Worm (Caenorhabditis elegans) whole organism, L4 larva: ENCODE results near the gene C14A4.7.

Experiments
- F26F4.8 ChIP-seq: fragments of 200-800 bp; sonication (Bioruptor generic); conservative IDR thresholded peaks from 2 replicates; pipeline ENCODE4 v1.3.6; 2022; ENCODE audit warnings: missing genetic modification characterization, missing compliant biosample characterization
- F44E2.7 ChIP-seq: fragments of 200-800 bp; sonication (Bioruptor generic); IDR thresholded peaks from 2 replicates; pipeline ENCODE4 v2.1.2; 2022; ENCODE audit warnings: missing genetic modification characterization, missing compliant biosample characterization
- R02D3.7 ChIP-seq: fragments of 150-350 bp; sonication (generic microtip); optimal IDR thresholded peaks from 3 replicates; lab custom pipeline; 2014; ENCODE audit warnings: missing biosample characterization, missing genetic modification characterization
- T26A8.4 ChIP-seq: fragments of 200-800 bp; sonication (Bioruptor generic); IDR thresholded peaks from 2 replicates; pipeline ENCODE4 v1.3.6; 2022; ENCODE audit warnings: missing genetic modification characterization, missing compliant biosample characterization
- Y48G9A.11 ChIP-seq: fragments of 200-800 bp; sonication (Bioruptor generic); IDR thresholded peaks from 2 replicates; pipeline ENCODE4 v1.3.6; 2022; ENCODE audit warnings: missing genetic modification reagents, missing genetic modification characterization, missing compliant biosample characterization
- Y75B8A.6 ChIP-seq: fragments of 200-800 bp; sonication (Bioruptor generic); IDR thresholded peaks from 2 replicates; pipeline ENCODE4 v1.3.6; 2022; ENCODE audit warnings: missing genetic modification reagents, missing genetic modification characterization, missing compliant biosample characterization
- aha-1 ChIP-seq: fragments of 150-350 bp; peaks from one replicate; lab custom pipeline; 2014; ENCODE audit warnings: missing biosample characterization, missing genetic modification characterization
- aly-2 ChIP-seq: sonication (generic microtip); optimal IDR thresholded peaks from 2 replicates; lab custom pipeline; 2018; ENCODE audit warnings: missing biosample characterization, missing genetic modification characterization
- daf-16 ChIP-seq, 3 experiments: sonication (generic microtip); optimal IDR thresholded peaks; 2 replicates each; lab custom pipeline; 2016 to 2017; ENCODE audit warnings: missing genetic modification characterization in 3 of 3, missing genetic modification reagents in 3 of 3, mild to moderate bottlenecking in 2 of 3, missing compliant biosample characterization in 2 of 3, missing biosample characterization in 1 of 3, moderate library complexity in 1 of 3
- daf-19 ChIP-seq: fragments of 200-800 bp; sonication (Bioruptor generic); conservative IDR thresholded peaks from 2 replicates; pipeline ENCODE4 v1.3.6; 2022; ENCODE audit warnings: missing genetic modification characterization, missing compliant biosample characterization
- dmd-8 ChIP-seq: fragments of 200-800 bp; sonication (Bioruptor generic); IDR thresholded peaks from 2 replicates; pipeline ENCODE4 v1.3.6; 2022; ENCODE audit warnings: missing genetic modification characterization, missing compliant biosample characterization
- egl-43 ChIP-seq: fragments of 200-800 bp; sonication (Bioruptor generic); IDR thresholded peaks from 2 replicates; pipeline ENCODE4 v1.3.6; 2022; ENCODE audit warnings: missing genetic modification reagents, missing genetic modification characterization, missing compliant biosample characterization
- fos-1 ChIP-seq: fragments of 150-350 bp; optimal IDR thresholded peaks from 2 replicates; lab custom pipeline; 2014; ENCODE audit warnings: missing biosample characterization, missing genetic modification characterization
- hlh-30 ChIP-seq: sonication (generic microtip); optimal IDR thresholded peaks from 2 replicates; lab custom pipeline; 2017; ENCODE audit warnings: antibody characterized with exemption, mild to moderate bottlenecking, missing genetic modification characterization, missing compliant biosample characterization; ENCODE audit not compliant: insufficient read depth
- hmg-1.1 ChIP-seq: fragments of 200-800 bp; sonication (Bioruptor generic); IDR thresholded peaks from 2 replicates; pipeline ENCODE4 v1.3.6; 2022; ENCODE audit warnings: missing genetic modification reagents, missing genetic modification characterization, missing compliant biosample characterization
- lim-7 ChIP-seq: fragments of 200-800 bp; sonication (Bioruptor generic); IDR thresholded peaks from 2 replicates; pipeline ENCODE4 v1.3.6; 2022; ENCODE audit warnings: missing genetic modification characterization, missing compliant biosample characterization
- lin-1 ChIP-seq: fragments of 200-800 bp; sonication (Bioruptor generic); IDR thresholded peaks from 2 replicates; pipeline ENCODE4 v1.3.6; 2022; ENCODE audit warnings: missing genetic modification reagents, missing genetic modification characterization, missing compliant biosample characterization
- lin-15B ChIP-seq: fragments of 150-350 bp; sonication (generic microtip); optimal IDR thresholded peaks from 3 replicates; lab custom pipeline; 2014; ENCODE audit warnings: missing biosample characterization, missing genetic modification characterization
- lin-38 ChIP-seq: fragments of 200-800 bp; sonication (Bioruptor generic); IDR thresholded peaks from 2 replicates; pipeline ENCODE4 v1.3.6; 2022; ENCODE audit warnings: missing genetic modification reagents, missing genetic modification characterization, missing compliant biosample characterization
- lin-39 ChIP-seq: fragments of 150-350 bp; optimal IDR thresholded peaks from 2 replicates; lab custom pipeline; 2014; ENCODE audit warnings: missing biosample characterization, missing genetic modification reagents, missing genetic modification characterization
- lsy-2 ChIP-seq, 2 experiments: fragments of 150-350 bp in 1 of 2; sonication (generic microtip) in 1 of 2; optimal IDR thresholded peaks; 2 replicates each; lab custom pipeline; 2014 to 2017; ENCODE audit warnings: missing biosample characterization in 2 of 2, missing genetic modification characterization in 2 of 2
- madf-5 ChIP-seq, 2 experiments: fragments of 200-800 bp; sonication (Bioruptor generic); IDR thresholded peaks; 2 replicates each; pipeline ENCODE4 v1.3.6; 2022; ENCODE audit warnings: missing compliant biosample characterization in 2 of 2, missing genetic modification characterization in 2 of 2
- mxl-3 ChIP-seq: fragments of 200-800 bp; sonication (Bioruptor generic); optimal IDR thresholded peaks from 2 replicates; lab custom pipeline; 2018; ENCODE audit warnings: mild to moderate bottlenecking, missing genetic modification characterization, missing compliant biosample characterization
- nhr-10 ChIP-seq: fragments of 150-350 bp; optimal IDR thresholded peaks from 2 replicates; lab custom pipeline; 2014; ENCODE audit warnings: missing biosample characterization, missing genetic modification characterization
- nhr-237 ChIP-seq: sonication (generic microtip); optimal IDR thresholded peaks from 2 replicates; lab custom pipeline; 2017; ENCODE audit warnings: missing biosample characterization, missing genetic modification characterization
- pqm-1 ChIP-seq: sonication (generic microtip); optimal IDR thresholded peaks from 2 replicates; lab custom pipeline; 2017; ENCODE audit warnings: missing biosample characterization, missing genetic modification characterization
- saeg-2 ChIP-seq: fragments of 200-800 bp; sonication (Bioruptor generic); IDR thresholded peaks from 2 replicates; pipeline ENCODE4 v1.3.6; 2022; ENCODE audit warnings: missing genetic modification reagents, missing genetic modification characterization, missing compliant biosample characterization
- tag-97 ChIP-seq: fragments of 200-800 bp; sonication (Bioruptor generic); IDR thresholded peaks from 2 replicates; pipeline ENCODE4 v1.3.6; 2022; ENCODE audit warnings: missing genetic modification characterization, missing compliant biosample characterization
- unc-39 ChIP-seq: sonication (generic microtip); optimal IDR thresholded peaks from 2 replicates; lab custom pipeline; 2017; ENCODE audit warnings: missing biosample characterization, missing genetic modification characterization
- unc-62 ChIP-seq, 3 experiments: fragments of 150-350 bp in 1 of 3; sonication (generic microtip); optimal IDR thresholded peaks in 2 of 3; peaks in 1 of 3; 1 replicate in 1 of 3; 2 replicates in 2 of 3; lab custom pipeline; 2014 to 2017; ENCODE audit warnings: missing biosample characterization in 3 of 3, missing genetic modification characterization in 3 of 3, missing genetic modification reagents in 3 of 3, missing genotype in 1 of 3
- zag-1 ChIP-seq: fragments of 150-350 bp; optimal IDR thresholded peaks from 2 replicates; lab custom pipeline; 2014; ENCODE audit warnings: missing biosample characterization, missing genetic modification characterization
- zfp-3 ChIP-seq: fragments of 200-800 bp; sonication (Bioruptor generic); conservative IDR thresholded peaks from 2 replicates; pipeline ENCODE4 v1.3.6; 2022; ENCODE audit warnings: missing genetic modification reagents, missing genetic modification characterization, missing compliant biosample characterization
- zip-11 ChIP-seq: fragments of 200-800 bp; sonication (Bioruptor generic); IDR thresholded peaks from 2 replicates; pipeline ENCODE4 v1.3.6; 2022; ENCODE audit warnings: missing genetic modification characterization, missing compliant biosample characterization

The C14A4.7 gene

ce11 chrII:10627086-10627485, 30.7 kb upstream of the C14A4.7 start (continued):
- TF ChIP-seq hlh-30 (no peak), T26A8.4 (GFP tag; lab: Robert Waterston, UW) (no peak), lin-39 (tag; lab: Kevin White, UChicago) (no peak), saeg-2 (GFP tag; lab: Robert Waterston, UW) (no peak), daf-16 (GFP tag; optimal IDR thresholded peaks at IDR 0.05; lab: Kevin White, UChicago) (no peak), daf-16 (tag; optimal IDR thresholded peaks at IDR 0.05; lab: Kevin White, UChicago) (peak; percentile 53), pqm-1 (tag; lab: Kevin White, UChicago) (peak; percentile 90), lin-1 (GFP tag; lab: Robert Waterston, UW) (no peak), aly-2 (tag; lab: Kevin White, UChicago) (no peak)
- TF ChIP-seq, all 104 proteins: peak for 7

DNA sequence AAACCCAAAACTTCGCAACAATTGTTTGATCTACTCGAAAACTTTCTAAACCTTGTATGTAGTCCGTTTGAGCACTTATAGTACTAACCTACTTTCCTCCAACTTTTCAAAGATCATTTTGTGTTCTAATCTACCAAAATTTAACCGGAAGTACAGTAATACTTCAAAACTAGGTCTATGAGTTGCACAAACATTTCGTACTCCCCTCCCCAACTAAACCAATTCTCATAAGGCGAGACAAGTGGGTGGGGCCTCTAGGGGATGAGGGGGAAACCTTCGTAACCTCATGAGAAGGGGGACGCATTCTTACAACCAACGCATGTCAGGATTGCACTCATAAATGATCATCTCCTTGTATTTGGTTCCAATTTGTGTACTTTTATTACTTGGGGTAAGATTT, 25.6 kb upstream of the C14A4.7 start, which contains the start of gene cutl-9:
Gene cutl-9, plus strand, starts transcription at position 301 of the 400 bp plus-strand sequence.
- no peak for TF ChIP-seq lin-15B
- TF ChIP-seq nhr-10: no peak
- no peak for TF ChIP-seq saeg-2 (GFP tag; lab: Robert Waterston, UW)
- no peak for TF ChIP-seq Y48G9A.11 (GFP tag; lab: Robert Waterston, UW)
- no peak for TF ChIP-seq Y75B8A.6 (GFP tag; lab: Robert Waterston, UW)
- no peak for TF ChIP-seq mxl-3 (GFP tag; lab: Kevin White, UChicago)
- no peak for TF ChIP-seq lim-7 (GFP tag; lab: Robert Waterston, UW)
- no peak for TF ChIP-seq dmd-8 (GFP tag; lab: Robert Waterston, UW)
- no peak for TF ChIP-seq lsy-2 (tag; optimal IDR thresholded peaks at IDR 0.05; lab: Kevin White, UChicago)
- TF ChIP-seq egl-43 (GFP tag; lab: Robert Waterston, UW): no peak
- TF ChIP-seq fos-1 (tag; lab: Kevin White, UChicago): no peak
- no peak for TF ChIP-seq nhr-237
- no peak for TF ChIP-seq R02D3.7
- no peak for TF ChIP-seq daf-19
- no peak for TF ChIP-seq hmg-1.1
- no peak for TF ChIP-seq zag-1 (tag; lab: Kevin White, UChicago)
- no peak for TF ChIP-seq lin-1 (GFP tag; lab: Robert Waterston, UW)
- no peak for TF ChIP-seq zip-11 (GFP tag; lab: Robert Waterston, UW)

DNA sequence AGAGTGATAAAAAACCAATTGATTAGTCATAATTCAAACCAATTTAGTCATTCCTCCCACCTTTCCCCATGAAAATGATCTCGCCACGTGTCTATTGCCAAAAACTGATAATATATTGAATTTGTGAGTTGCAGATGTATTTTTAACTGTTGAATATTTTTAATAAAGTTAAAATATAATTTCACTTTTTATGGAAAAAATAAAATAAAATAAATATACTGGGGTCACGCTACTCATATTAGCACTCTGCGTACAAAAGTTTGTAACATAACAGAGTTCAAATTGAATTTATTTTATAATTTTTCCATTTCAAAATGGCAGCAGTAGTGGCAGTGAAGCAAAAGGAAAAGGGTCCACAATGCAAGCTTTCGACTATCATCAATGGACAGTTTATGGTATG, 21.8 kb upstream of the C14A4.7 start, which contains the start of gene C14A4.13:
Gene C14A4.13, plus strand, starts transcription at position 301 of the 400 bp plus-strand sequence.
- no peak for TF ChIP-seq madf-5 (GFP tag; IDR thresholded peaks at IDR 0.05; lab: Robert Waterston, UW)
- peak; percentile 48 for TF ChIP-seq aha-1

DNA sequence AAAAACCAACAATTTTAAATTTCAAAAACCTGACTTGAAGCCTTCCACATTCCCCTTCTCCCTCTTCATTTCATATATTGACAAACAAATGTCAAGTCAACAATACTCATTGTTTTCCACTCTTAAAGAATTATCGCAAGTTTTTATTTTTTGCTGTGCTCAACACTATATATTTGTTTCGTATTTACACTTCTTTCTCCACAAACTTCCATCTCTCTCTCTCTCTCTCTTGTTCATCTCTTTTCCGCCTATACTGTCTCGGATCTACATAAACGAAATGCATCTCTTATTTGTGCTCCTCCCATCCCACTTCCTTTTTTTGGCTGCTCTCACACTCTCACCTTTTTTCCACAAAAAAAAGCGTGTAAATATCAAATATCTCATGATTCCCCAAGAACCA, 16.4 kb upstream of the C14A4.7 start, which contains the start of gene C14A4.12:
Gene C14A4.12, plus strand, starts transcription at position 301 of the 400 bp plus-strand sequence.
- TF ChIP-seq aha-1: peak; percentile 54
- no peak for TF ChIP-seq F44E2.7 (GFP tag; lab: Robert Waterston, UW)
- no peak for TF ChIP-seq lin-38 (GFP tag; lab: Robert Waterston, UW)
- no peak for TF ChIP-seq egl-43 (GFP tag; lab: Robert Waterston, UW)
- no peak for TF ChIP-seq F26F4.8 (GFP tag; lab: Robert Waterston, UW)

DNA sequence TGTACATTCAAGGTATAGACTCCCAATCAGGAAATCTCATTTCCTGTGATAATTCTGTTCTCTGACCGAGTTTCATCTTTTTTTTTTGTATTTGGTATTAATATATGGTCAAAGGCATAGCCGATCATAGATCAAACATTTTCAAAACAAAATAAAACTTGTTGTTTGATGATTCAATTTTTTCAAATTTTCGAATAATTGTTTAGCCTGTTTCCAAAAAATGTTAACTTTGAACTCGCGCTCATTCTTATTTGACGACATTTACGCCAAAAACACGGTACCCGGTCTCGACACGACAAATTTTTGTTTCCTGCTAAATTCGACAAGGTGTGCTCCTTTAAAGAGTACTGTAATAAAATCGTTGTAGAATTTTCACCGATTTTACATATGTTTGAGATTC, 12.5 kb upstream of the C14A4.7 start:
- TF ChIP-seq zag-1 (tag; lab: Kevin White, UChicago) (no peak), unc-39 (tag; lab: Kevin White, UChicago) (no peak), zfp-3 (GFP tag; lab: Robert Waterston, UW) (no peak), tag-97 (GFP tag; lab: Robert Waterston, UW) (no peak), unc-62 (GFP tag; optimal IDR thresholded peaks at IDR 0.05 in 1 of 2; lab: Kevin White, UChicago) (peak in 1 of 2 experiments; percentile 95), unc-62 (tag; optimal IDR thresholded peaks at IDR 0.05; lab: Kevin White, UChicago) (no peak)
